Worm (Caenorhabditis elegans) whole organism, L2 larva: Measurements from ENCODE around the gene E02H4.4.

Experiments used
- C34F6.9 ChIP-seq: fragments of 150-350 bp; optimal IDR thresholded peaks from 2 replicates; lab custom pipeline; 2014; ENCODE audit warnings: missing biosample characterization, missing genetic modification characterization
- F13H6.1 ChIP-seq: sonication (generic microtip); optimal IDR thresholded peaks from 2 replicates; lab custom pipeline; 2016; ENCODE audit warnings: missing genetic modification characterization, missing compliant biosample characterization
- Y55F3AM.14 ChIP-seq: fragments of 200-800 bp; sonication (Bioruptor generic); optimal IDR thresholded peaks from 2 replicates; lab custom pipeline; 2018; ENCODE audit warnings: mild to moderate bottlenecking, missing genetic modification characterization, missing compliant biosample characterization
- ama-1 ChIP-seq: fragments of 150-350 bp; optimal IDR thresholded peaks from 2 replicates; lab custom pipeline; 2018; ENCODE audit warnings: inconsistent platforms
- blmp-1 ChIP-seq: sonication (generic microtip); optimal IDR thresholded peaks from 2 replicates; lab custom pipeline; 2017; ENCODE audit warnings: missing genetic modification characterization, mild to moderate bottlenecking, missing compliant biosample characterization, antibody characterized with exemption, moderate library complexity; ENCODE audit not compliant: insufficient read depth
- ceh-16 ChIP-seq: fragments of 150-350 bp; optimal IDR thresholded peaks from 2 replicates; lab custom pipeline; 2014; ENCODE audit warnings: missing biosample characterization, missing genetic modification characterization
- crh-2 ChIP-seq: sonication (generic microtip); optimal IDR thresholded peaks from 2 replicates; lab custom pipeline; 2017; ENCODE audit warnings: missing biosample characterization, missing genetic modification characterization
- dmd-4 ChIP-seq: sonication (generic microtip); optimal IDR thresholded peaks from 2 replicates; lab custom pipeline; 2017; ENCODE audit warnings: missing biosample characterization, missing genetic modification characterization
- elt-1 ChIP-seq: fragments of 150-350 bp; optimal IDR thresholded peaks from 2 replicates; lab custom pipeline; 2014; ENCODE audit warnings: missing biosample characterization, missing genetic modification characterization
- fos-1 ChIP-seq: fragments of 150-350 bp; optimal IDR thresholded peaks from 2 replicates; lab custom pipeline; 2014; ENCODE audit warnings: missing biosample characterization, missing genetic modification characterization
- gmeb-1 ChIP-seq: fragments of 150-350 bp; optimal IDR thresholded peaks from 2 replicates; lab custom pipeline; 2014; ENCODE audit warnings: missing biosample characterization, missing genetic modification characterization
- lin-11 ChIP-seq: fragments of 150-350 bp; sonication (generic microtip); optimal IDR thresholded peaks from 2 replicates; lab custom pipeline; 2014; ENCODE audit warnings: missing biosample characterization, missing genetic modification characterization, inconsistent platforms, mixed read lengths
- lin-13 ChIP-seq: fragments of 150-350 bp; optimal IDR thresholded peaks from 2 replicates; lab custom pipeline; 2014; ENCODE audit warnings: missing biosample characterization, missing genetic modification reagents, missing genetic modification characterization
- lsy-2 ChIP-seq, 2 experiments: fragments of 150-350 bp in 1 of 2; sonication (generic microtip) in 1 of 2; optimal IDR thresholded peaks; 2 replicates each; lab custom pipeline; 2014 to 2017; ENCODE audit warnings: missing biosample characterization in 2 of 2, missing genetic modification characterization in 2 of 2
- mab-5 ChIP-seq: fragments of 150-350 bp; optimal IDR thresholded peaks from 2 replicates; lab custom pipeline; 2014; ENCODE audit warnings: missing biosample characterization, missing genetic modification characterization
- mbf-1 ChIP-seq: sonication (generic microtip); optimal IDR thresholded peaks from 2 replicates; lab custom pipeline; 2017; ENCODE audit warnings: missing biosample characterization, missing genetic modification characterization
- nhr-10 ChIP-seq: sonication (generic microtip); optimal IDR thresholded peaks from 2 replicates; lab custom pipeline; 2017; ENCODE audit warnings: missing biosample characterization, missing genetic modification characterization
- nhr-11 ChIP-seq: fragments of 150-350 bp; optimal IDR thresholded peaks from 2 replicates; lab custom pipeline; 2014; ENCODE audit warnings: missing biosample characterization, missing genetic modification characterization
- nhr-129 ChIP-seq: fragments of 150-350 bp; optimal IDR thresholded peaks from 2 replicates; lab custom pipeline; 2014; ENCODE audit warnings: missing biosample characterization, missing genetic modification characterization
- nhr-21 ChIP-seq: fragments of 150-350 bp; optimal IDR thresholded peaks from 2 replicates; lab custom pipeline; 2014; ENCODE audit warnings: missing biosample characterization, missing genetic modification characterization
- nhr-237 ChIP-seq: fragments of 150-350 bp; optimal IDR thresholded peaks from 2 replicates; lab custom pipeline; 2014; ENCODE audit warnings: missing biosample characterization, missing genetic modification characterization
- nhr-25 ChIP-seq: fragments of 150-350 bp; sonication (generic microtip); optimal IDR thresholded peaks from 3 replicates; lab custom pipeline; 2014; ENCODE audit warnings: missing biosample characterization, missing genetic modification characterization
- nhr-6 ChIP-seq: fragments of 150-350 bp; optimal IDR thresholded peaks from 2 replicates; lab custom pipeline; 2014; ENCODE audit warnings: missing biosample characterization, missing genetic modification characterization
- sem-4 ChIP-seq: fragments of 150-350 bp; optimal IDR thresholded peaks from 2 replicates; lab custom pipeline; 2014; ENCODE audit warnings: missing biosample characterization, missing genetic modification reagents, missing genetic modification characterization
- skn-1 ChIP-seq: sonication (generic microtip); optimal IDR thresholded peaks from 2 replicates; lab custom pipeline; 2017; ENCODE audit warnings: missing biosample characterization, missing genetic modification characterization
- sma-9 ChIP-seq, 2 experiments: fragments of 150-350 bp in 1 of 2; sonication (generic microtip) in 1 of 2; optimal IDR thresholded peaks; 2 replicates each; lab custom pipeline; 2014 to 2016; ENCODE audit warnings: missing genetic modification characterization in 2 of 2, mild to moderate bottlenecking in 1 of 2, missing biosample characterization in 1 of 2, missing compliant biosample characterization in 1 of 2, missing genetic modification reagents in 1 of 2, moderate library complexity in 1 of 2
- snpc-4 ChIP-seq: fragments of 150-350 bp; optimal IDR thresholded peaks from 2 replicates; lab custom pipeline; 2014; ENCODE audit warnings: missing biosample characterization, missing genetic modification characterization
- unc-39 ChIP-seq: fragments of 150-350 bp; optimal IDR thresholded peaks from 2 replicates; lab custom pipeline; 2014; ENCODE audit warnings: missing biosample characterization, missing genetic modification characterization
- unc-55 ChIP-seq: fragments of 150-350 bp; sonication (generic microtip); optimal IDR thresholded peaks from 3 replicates; lab custom pipeline; 2014; ENCODE audit warnings: missing biosample characterization, missing genetic modification reagents, missing genetic modification characterization
- zag-1 ChIP-seq: fragments of 150-350 bp; optimal IDR thresholded peaks from 2 replicates; lab custom pipeline; 2014; ENCODE audit warnings: missing biosample characterization, missing genetic modification characterization
- ztf-1 ChIP-seq: fragments of 200-800 bp; sonication (Bioruptor generic); conservative IDR thresholded peaks from 2 replicates; pipeline ENCODE4 v1.3.6; 2022; ENCODE audit warnings: missing genetic modification characterization, missing compliant biosample characterization
- ztf-4 ChIP-seq: fragments of 150-350 bp; optimal IDR thresholded peaks from 2 replicates; lab custom pipeline; 2014; ENCODE audit warnings: missing biosample characterization, missing genetic modification characterization

E02H4.4 gene

ce11 chrX:14267781-14268180, 10.0 kb downstream of the E02H4.4 start, which contains the start of gene del-1:
del-1 (plus strand) TSS chrX:14268081.
- no peak for TF ChIP-seq nhr-237 (tag; lab: Kevin White, UChicago)
- TF ChIP-seq dmd-4 (tag; lab: Kevin White, UChicago): no peak
- no peak for TF ChIP-seq crh-2
- TF ChIP-seq lsy-2 (tag; optimal IDR thresholded peaks at IDR 0.05; lab: Kevin White, UChicago): no peak
- TF ChIP-seq nhr-25 (tag; lab: Kevin White, UChicago): no peak
- no peak for TF ChIP-seq C34F6.9 (tag; lab: Kevin White, UChicago)
- TF ChIP-seq blmp-1: no peak
- TF ChIP-seq fos-1 (tag; lab: Kevin White, UChicago): no peak
- no peak for TF ChIP-seq lin-11
- no peak for TF ChIP-seq zag-1 (tag; lab: Kevin White, UChicago)
- no peak for TF ChIP-seq snpc-4
- no peak for TF ChIP-seq gmeb-1 (tag; lab: Kevin White, UChicago)
- no peak for TF ChIP-seq nhr-6 (tag; lab: Kevin White, UChicago)
- TF ChIP-seq ztf-1 (GFP tag; lab: Robert Waterston, UW): no peak
- no peak for TF ChIP-seq mbf-1 (tag; lab: Kevin White, UChicago)
- TF ChIP-seq unc-39 (tag; lab: Kevin White, UChicago): no peak
- no peak for TF ChIP-seq elt-1 (tag; lab: Kevin White, UChicago)
- TF ChIP-seq nhr-11 (tag; lab: Kevin White, UChicago): no peak
- TF ChIP-seq skn-1: no peak

- TF ChIP-seq ceh-16 (no peak), zag-1 (tag; lab: Kevin White, UChicago) (no peak), fos-1 (tag; lab: Kevin White, UChicago) (no peak), lin-13 (no peak)
Observed at ce11 chrX:14281526-14281925, 23.8 kb downstream of the E02H4.4 start, which contains the start of gene E02H4.2. E02H4.2 (minus strand) TSS chrX:14281626.

ce11 chrX:14287888-14288287, 30.1 kb downstream of the E02H4.4 start:
- peak; percentile 75 for TF ChIP-seq sma-9 (GFP tag; optimal IDR thresholded peaks at IDR 0.05; lab: Kevin White, UChicago)
- no peak for TF ChIP-seq sma-9 (tag; optimal IDR thresholded peaks at IDR 0.05; lab: Kevin White, UChicago)
- no peak for TF ChIP-seq lin-13
- TF ChIP-seq crh-2: peak; percentile 22
- TF ChIP-seq nhr-129 (tag; lab: Kevin White, UChicago): peak; percentile 50
- TF ChIP-seq C34F6.9 (tag; lab: Kevin White, UChicago): peak; percentile 30
- TF ChIP-seq snpc-4: no peak
- TF ChIP-seq lsy-2 (tag; optimal IDR thresholded peaks at IDR 0.05; lab: Kevin White, UChicago): peak in 1 of 2 experiments; percentile 51
- no peak for TF ChIP-seq nhr-6 (tag; lab: Kevin White, UChicago)
- peak; percentile 87 for TF ChIP-seq F13H6.1

- TF ChIP-seq unc-55 (GFP tag; lab: Kevin White, UChicago) (no peak), nhr-10 (tag; lab: Kevin White, UChicago) (no peak), C34F6.9 (tag; lab: Kevin White, UChicago) (no peak), F13H6.1 (no peak), nhr-237 (tag; lab: Kevin White, UChicago) (no peak), snpc-4 (no peak), crh-2 (no peak), nhr-21 (tag; lab: Kevin White, UChicago) (no peak), mab-5 (tag; lab: Kevin White, UChicago) (no peak), Y55F3AM.14 (GFP tag; lab: Kevin White, UChicago) (no peak), skn-1 (no peak)
Observed at ce11 chrX:14289993-14290392, 32.2 kb downstream of the E02H4.4 start.

- TF ChIP-seq sma-9 (GFP tag; optimal IDR thresholded peaks at IDR 0.05; lab: Kevin White, UChicago) (peak; percentile 65), sma-9 (tag; optimal IDR thresholded peaks at IDR 0.05; lab: Kevin White, UChicago) (no peak), ama-1 (lab: Kevin White, UChicago) (no peak), ztf-4 (tag; lab: Kevin White, UChicago) (peak; percentile 18), F13H6.1 (peak; percentile 77), lsy-2 (tag; optimal IDR thresholded peaks at IDR 0.05; lab: Kevin White, UChicago) (peak in 1 of 2 experiments; percentile 9), sem-4 (tag; lab: Kevin White, UChicago) (peak; percentile 15), nhr-129 (tag; lab: Kevin White, UChicago) (peak; percentile 47), elt-1 (tag; lab: Kevin White, UChicago) (no peak)
Observed at ce11 chrX:14292632-14293031, 34.9 kb downstream of the E02H4.4 start.
